Worm (Caenorhabditis elegans) whole organism, early embryonic: ENCODE data around the gene nhr-86.

Source experiments
- ama-1 ChIP-seq: fragments of 150-350 bp; optimal IDR thresholded peaks from 2 replicates; lab custom pipeline; 2014
- flt-1 ChIP-seq: fragments of 200-800 bp; sonication (Bioruptor generic); IDR thresholded peaks from 2 replicates; pipeline ENCODE4 v1.3.6; 2022; ENCODE audit warnings: missing genetic modification characterization, missing compliant biosample characterization
- tra-4 ChIP-seq: sonication (generic microtip); optimal IDR thresholded peaks from 2 replicates; lab custom pipeline; 2017; ENCODE audit warnings: missing genetic modification characterization, missing compliant biosample characterization

ce11 chrV:2018689-2019088 is 48.0 kb downstream of the nhr-86 start, which contains the start of gene F59A7.14:
- TF ChIP-seq flt-1 (GFP tag; lab: Robert Waterston, UW) (no peak), ama-1 (lab: Kevin White, UChicago) (no peak), tra-4 (no peak)
